Worm (Caenorhabditis elegans) whole organism, young adult: Measurements from ENCODE around the gene tag-241.

Experiments used
- B0019.2 ChIP-seq: fragments of 200-800 bp; sonication (Bioruptor generic); conservative IDR thresholded peaks from 2 replicates; pipeline ENCODE4 v1.3.6; 2022; ENCODE audit warnings: missing genetic modification reagents, missing genetic modification characterization, missing compliant biosample characterization
- ama-1 ChIP-seq, 3 experiments: fragments of 150-350 bp in 1 of 3; sonication (generic microtip) in 2 of 3; optimal IDR thresholded peaks; 2 replicates each; lab custom pipeline; 2014 to 2018; ENCODE audit warnings: missing biosample characterization in 2 of 3, missing genetic modification characterization in 2 of 3, missing genetic modification reagents in 2 of 3
- ceh-91 ChIP-seq: fragments of 200-800 bp; sonication (Bioruptor generic); IDR thresholded peaks from 2 replicates; pipeline ENCODE4 v1.3.6; 2022; ENCODE audit warnings: missing genetic modification reagents, missing genetic modification characterization, missing compliant biosample characterization
- sdz-38 ChIP-seq: sonication (generic microtip); optimal IDR thresholded peaks from 2 replicates; lab custom pipeline; 2016; ENCODE audit warnings: missing genotype, missing genetic modification characterization, missing compliant biosample characterization

- TF ChIP-seq sdz-38 (tag; lab: Kevin White, UChicago) (no peak), ceh-91 (GFP tag; lab: Robert Waterston, UW) (no peak), ama-1 (optimal IDR thresholded peaks at IDR 0.05; lab: Kevin White, UChicago) (no peak), ama-1 (GFP tag; optimal IDR thresholded peaks at IDR 0.05; lab: Kevin White, UChicago) (no peak), B0019.2 (GFP tag; lab: Robert Waterston, UW) (no peak)
Measured at ce11 chrX:11790600-11790999, 33.2 kb upstream of the tag-241 start.
